Fruit fly (Drosophila melanogaster) Kc167 (cell line): ENCODE data around the gene sky.

Experiments used
- Myc ChIP-seq: fragments of >200 bp; optimal IDR thresholded peaks from 2 replicates; lab custom pipeline; 2017; ENCODE audit warnings: missing external identifiers
- Sin3A ChIP-seq: fragments of >200 bp; optimal IDR thresholded peaks from 2 replicates; lab custom pipeline; 2018; ENCODE audit warnings: missing external identifiers
- h ChIP-seq: fragments of >200 bp; optimal IDR thresholded peaks from 3 replicates; lab custom pipeline; 2018; ENCODE audit warnings: missing external identifiers
- insv ChIP-seq: fragments of >200 bp; optimal IDR thresholded peaks from 3 replicates; lab custom pipeline; 2018; ENCODE audit warnings: missing external identifiers
- psq ChIP-seq: fragments of >200 bp; optimal IDR thresholded peaks from 2 replicates; lab custom pipeline; 2017; ENCODE audit warnings: missing external identifiers
- ttk ChIP-seq: sonication (Bioruptor generic); optimal IDR thresholded peaks from 2 replicates; lab custom pipeline; 2017; ENCODE audit warnings: missing external identifiers

The sky gene

dm6 chr2L:20905025-20905424 is 13.7 kb downstream of the sky start:
- no peak for TF ChIP-seq insv (lab: Kevin White, UChicago)
- no peak for TF ChIP-seq ttk (lab: Kevin White, UChicago)
- no peak for TF ChIP-seq psq (lab: Kevin White, UChicago)
- no peak for TF ChIP-seq Sin3A (lab: Kevin White, UChicago)
- TF ChIP-seq Myc (lab: Kevin White, UChicago) = no peak
- TF ChIP-seq h (lab: Kevin White, UChicago) = no peak

- TF ChIP-seq h (lab: Kevin White, UChicago) (no peak), Myc (lab: Kevin White, UChicago) (no peak), insv (lab: Kevin White, UChicago) (no peak), Sin3A (lab: Kevin White, UChicago) (no peak), ttk (lab: Kevin White, UChicago) (no peak), psq (lab: Kevin White, UChicago) (no peak)
Measured at dm6 chr2L:20904327-20904726, 14.4 kb downstream of the sky start.

DNA sequence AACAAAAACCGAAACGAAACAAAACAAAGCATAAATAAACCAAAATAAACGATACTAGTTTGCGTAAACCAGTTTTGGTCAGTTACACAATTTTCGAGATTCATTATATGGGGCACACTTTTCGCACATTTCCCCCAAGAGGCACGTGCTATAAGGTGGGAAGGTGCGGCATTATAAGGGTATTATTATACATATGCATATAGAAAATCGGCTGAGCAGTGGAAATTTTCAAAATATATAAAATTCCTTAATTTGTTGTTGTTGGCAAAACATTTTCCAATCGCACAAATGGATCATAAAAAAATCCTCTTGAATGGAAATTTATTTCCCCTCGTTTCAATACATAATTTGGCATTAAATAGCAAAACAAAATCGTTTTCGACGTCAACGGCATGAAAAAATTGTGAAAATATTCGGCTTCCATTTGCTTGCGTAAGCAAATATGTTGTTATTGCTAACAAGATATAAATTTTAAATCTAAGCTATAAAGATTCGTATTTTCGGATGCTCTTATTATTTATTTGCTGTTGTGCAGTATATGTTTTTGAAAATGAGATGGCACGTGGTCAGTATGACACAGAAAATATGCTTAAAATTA is 20.2 kb downstream of the sky start:
- no peak for TF ChIP-seq h (lab: Kevin White, UChicago)
- TF ChIP-seq insv (lab: Kevin White, UChicago) = no peak
- TF ChIP-seq ttk (lab: Kevin White, UChicago) = no peak
- no peak for TF ChIP-seq Sin3A (lab: Kevin White, UChicago)
- TF ChIP-seq Myc (lab: Kevin White, UChicago) = no peak

- no peak for TF ChIP-seq insv (lab: Kevin White, UChicago)
- no peak for TF ChIP-seq Myc (lab: Kevin White, UChicago)
- TF ChIP-seq h (lab: Kevin White, UChicago) = no peak
Measured at dm6 chr2L:20896681-20897341, 21.9 kb downstream of the sky start.

- TF ChIP-seq psq (lab: Kevin White, UChicago) (no peak), h (lab: Kevin White, UChicago) (no peak), Myc (lab: Kevin White, UChicago) (no peak), insv (lab: Kevin White, UChicago) (no peak), Sin3A (lab: Kevin White, UChicago) (no peak), ttk (lab: Kevin White, UChicago) (no peak)
Measured at dm6 chr2L:20891188-20891587, 27.5 kb downstream of the sky start.

DNA sequence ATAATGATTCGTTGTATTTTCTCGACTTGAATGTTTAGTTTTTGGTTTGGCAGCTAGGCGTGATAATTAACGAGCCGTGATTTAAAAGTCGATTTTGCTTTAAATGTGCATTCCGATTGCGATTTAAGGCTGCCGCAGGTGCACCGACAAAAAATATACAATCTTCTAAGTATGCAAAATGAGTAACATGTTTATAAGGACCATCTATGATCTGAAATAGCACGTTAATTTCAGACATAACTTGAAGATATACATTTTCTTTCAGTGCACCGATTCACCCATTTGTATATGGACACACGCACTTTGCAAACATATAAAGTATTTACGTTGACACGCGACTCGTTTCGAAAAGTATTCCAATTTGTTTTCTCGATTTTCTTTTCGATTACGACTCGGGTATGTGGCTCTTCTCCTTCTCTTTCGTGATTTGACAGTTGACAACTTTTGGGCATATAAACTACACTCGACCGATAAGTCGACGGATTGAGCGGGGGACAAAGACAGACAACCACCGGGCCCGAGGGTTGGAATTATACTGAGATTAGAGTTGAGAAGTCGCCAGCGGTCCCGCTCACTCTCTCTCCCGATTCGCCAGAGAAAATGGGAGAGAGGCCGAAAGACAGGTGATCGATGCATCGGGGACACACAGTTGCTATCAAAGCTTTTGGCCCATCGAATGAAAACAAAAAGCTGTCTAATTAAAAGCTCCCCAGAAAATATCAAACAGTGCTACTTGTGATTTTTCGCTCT is 28.7 kb downstream of the sky start:
- TF ChIP-seq insv (lab: Kevin White, UChicago) (no peak), Sin3A (lab: Kevin White, UChicago) (no peak), ttk (lab: Kevin White, UChicago) (no peak), h (lab: Kevin White, UChicago) (no peak), psq (lab: Kevin White, UChicago) (no peak), Myc (lab: Kevin White, UChicago) (no peak)

DNA sequence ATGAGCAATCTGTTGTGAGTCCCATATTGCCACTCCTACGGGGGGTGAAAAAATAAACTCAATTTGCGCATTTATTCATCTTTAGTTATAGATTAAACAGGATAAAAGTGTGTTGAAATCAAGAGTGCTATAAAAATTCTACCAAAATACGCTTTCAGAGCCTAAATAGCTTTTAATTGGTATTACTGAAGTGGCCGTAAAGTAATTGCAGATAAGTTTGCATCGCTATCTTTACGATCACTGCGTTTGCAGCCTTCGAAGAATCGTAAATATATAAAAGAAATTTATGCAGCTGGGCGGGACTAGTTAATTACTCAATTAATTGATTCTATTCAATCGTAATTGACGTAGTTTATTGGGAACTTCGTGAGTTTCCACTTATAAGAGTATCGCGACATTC is 31.5 kb downstream of the sky start:
- TF ChIP-seq ttk (lab: Kevin White, UChicago) (no peak), Myc (lab: Kevin White, UChicago) (no peak), psq (lab: Kevin White, UChicago) (no peak), h (lab: Kevin White, UChicago) (no peak), insv (lab: Kevin White, UChicago) (no peak), Sin3A (lab: Kevin White, UChicago) (no peak)

- no peak for TF ChIP-seq h (lab: Kevin White, UChicago)
- no peak for TF ChIP-seq insv (lab: Kevin White, UChicago)
- TF ChIP-seq psq (lab: Kevin White, UChicago) = no peak
- no peak for TF ChIP-seq Sin3A (lab: Kevin White, UChicago)
- no peak for TF ChIP-seq ttk (lab: Kevin White, UChicago)
- no peak for TF ChIP-seq Myc (lab: Kevin White, UChicago)
Measured at dm6 chr2L:20885889-20886507, 32.7 kb downstream of the sky start.

- TF ChIP-seq h (lab: Kevin White, UChicago) (no peak), insv (lab: Kevin White, UChicago) (no peak), psq (lab: Kevin White, UChicago) (no peak), ttk (lab: Kevin White, UChicago) (no peak)
Measured at dm6 chr2L:20883624-20884220, 35.0 kb downstream of the sky start.

DNA sequence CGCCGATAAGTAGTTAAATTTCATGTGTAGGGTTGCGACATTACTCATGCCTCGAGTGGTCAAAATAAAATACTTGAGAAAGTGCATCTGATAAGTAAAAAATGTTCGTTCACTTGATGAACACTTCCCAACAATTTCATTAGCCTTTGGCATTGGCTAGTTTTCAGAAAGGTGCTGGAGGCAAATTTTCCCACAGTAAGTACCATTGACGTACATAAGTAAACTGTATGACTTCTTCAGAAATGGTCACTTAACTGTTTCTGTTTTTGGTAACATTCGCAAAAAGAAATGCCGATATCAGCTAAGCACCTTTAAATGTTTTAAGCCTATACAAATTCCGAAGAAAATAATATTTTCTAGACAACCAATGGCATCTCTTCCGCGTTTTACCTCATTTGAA is 35.6 kb downstream of the sky start:
- TF ChIP-seq Myc (lab: Kevin White, UChicago) (no peak), h (lab: Kevin White, UChicago) (no peak), Sin3A (lab: Kevin White, UChicago) (no peak), insv (lab: Kevin White, UChicago) (no peak), ttk (lab: Kevin White, UChicago) (no peak), psq (lab: Kevin White, UChicago) (no peak)
